Fruit fly (Drosophila melanogaster) whole organism, embryonic: ENCODE results near the gene Ifrd1.

Source experiments
- CG10209 ChIP-seq: fragments of 200-800 bp; sonication (Bioruptor generic); optimal IDR thresholded peaks from 3 replicates; lab custom pipeline; 2017; ENCODE audit warnings: missing biosample characterization, mild to moderate bottlenecking, missing genetic modification characterization, missing genetic modification reagents
- CG3407 ChIP-seq: fragments of 200-800 bp; sonication (Bioruptor generic); optimal IDR thresholded peaks from 2 replicates; lab custom pipeline; 2018; ENCODE audit warnings: missing biosample characterization, mild to moderate bottlenecking, missing genetic modification characterization
- CG8944 ChIP-seq: fragments of 200-800 bp; sonication (Bioruptor generic); optimal IDR thresholded peaks from 3 replicates; lab custom pipeline; 2016; ENCODE audit warnings: missing biosample characterization, missing genetic modification characterization
- gsb ChIP-seq: fragments of 200-800 bp; sonication (Bioruptor generic); IDR thresholded peaks from 2 replicates; pipeline ENCODE4 v1.3.6; 2022; ENCODE audit warnings: missing biosample characterization, missing genetic modification characterization
- pan ChIP-seq, 4 experiments: fragments of >200 bp in 3 of 4; fragments of 200-800 bp in 1 of 4; sonication (Bioruptor generic) in 1 of 4; optimal IDR thresholded peaks in 3 of 4; IDR thresholded peaks in 1 of 4; 2 replicates each; pipeline versions ENCODE4 v1.3.6 to Lab custom; 2017 to 2022; ENCODE audit warnings: missing biosample characterization in 2 of 4, missing genetic modification characterization in 2 of 4, mixed read lengths in 1 of 4
- tio ChIP-seq: fragments of 200-800 bp; sonication (Bioruptor generic); optimal IDR thresholded peaks from 2 replicates; lab custom pipeline; 2017; ENCODE audit warnings: missing biosample characterization, missing genetic modification characterization, inconsistent platforms

dm6 chr2L:2887760-2888600 is 13.7 kb upstream of the Ifrd1 start:
- TF ChIP-seq tio (no peak), pan (optimal IDR thresholded peaks at IDR 0.05; lab: Kevin White, UChicago) (no peak), pan (GFP tag; optimal IDR thresholded peaks at IDR 0.05 in 1 of 2, IDR thresholded peaks at IDR 0.05 in 1 of 2) (no peak), gsb (no peak), CG3407 (no peak), CG8944 (GFP tag; lab: Kevin White, UChicago) (no peak), CG10209 (GFP tag; lab: Kevin White, UChicago) (no peak)
